Worm (Caenorhabditis elegans) whole organism, early embryonic: Measurements from ENCODE around the gene tat-1.

ENCODE experiments used
- B0310.2 ChIP-seq: sonication (generic microtip); optimal IDR thresholded peaks from 2 replicates; lab custom pipeline; 2016; ENCODE audit warnings: mild to moderate bottlenecking, missing genetic modification characterization, missing compliant biosample characterization
- F13C5.2 ChIP-seq: sonication (generic microtip); optimal IDR thresholded peaks from 2 replicates; lab custom pipeline; 2017; ENCODE audit warnings: mild to moderate bottlenecking, missing genetic modification characterization, inconsistent platforms, missing compliant biosample characterization
- aly-1 ChIP-seq: sonication (generic microtip); optimal IDR thresholded peaks from 2 replicates; lab custom pipeline; 2016; ENCODE audit warnings: missing genetic modification characterization, missing compliant biosample characterization
- ama-1 ChIP-seq: fragments of 150-350 bp; optimal IDR thresholded peaks from 2 replicates; lab custom pipeline; 2014
- ceh-13 ChIP-seq: fragments of 200-800 bp; sonication (Bioruptor generic); optimal IDR thresholded peaks from 2 replicates; lab custom pipeline; 2018; ENCODE audit warnings: mild to moderate bottlenecking, missing genetic modification characterization, missing compliant biosample characterization
- ceh-36 ChIP-seq: sonication (generic microtip); optimal IDR thresholded peaks from 2 replicates; lab custom pipeline; 2016; ENCODE audit warnings: missing genetic modification characterization, inconsistent platforms, missing compliant biosample characterization
- ets-7 ChIP-seq: sonication (generic microtip); optimal IDR thresholded peaks from 2 replicates; lab custom pipeline; 2016; ENCODE audit warnings: missing genotype, missing genetic modification characterization, missing compliant biosample characterization
- flt-1 ChIP-seq: fragments of 200-800 bp; sonication (Bioruptor generic); IDR thresholded peaks from 2 replicates; pipeline ENCODE4 v1.3.6; 2022; ENCODE audit warnings: missing genetic modification characterization, missing compliant biosample characterization
- hmbx-1 ChIP-seq: sonication (generic microtip); optimal IDR thresholded peaks from 2 replicates; lab custom pipeline; 2016; ENCODE audit warnings: mild to moderate bottlenecking, missing genetic modification characterization, missing compliant biosample characterization
- hmg-4 ChIP-seq: fragments of 200-800 bp; sonication (Bioruptor generic); optimal IDR thresholded peaks from 2 replicates; lab custom pipeline; 2018; ENCODE audit warnings: mild to moderate bottlenecking, missing genetic modification characterization, missing compliant biosample characterization
- hnd-1 ChIP-seq: sonication (generic microtip); optimal IDR thresholded peaks from 2 replicates; lab custom pipeline; 2016; ENCODE audit warnings: missing genetic modification characterization, missing compliant biosample characterization
- pes-1 ChIP-seq: fragments of 200-800 bp; sonication (Bioruptor generic); IDR thresholded peaks from 2 replicates; pipeline ENCODE4 v1.3.6; 2022; ENCODE audit warnings: missing genetic modification reagents, missing genetic modification characterization, missing compliant biosample characterization
- scrt-1 ChIP-seq: fragments of 200-800 bp; sonication (Bioruptor generic); IDR thresholded peaks from 2 replicates; pipeline ENCODE4 v1.3.6; 2022; ENCODE audit warnings: missing genetic modification characterization, missing compliant biosample characterization
- sea-1 ChIP-seq: fragments of 200-800 bp; sonication (Bioruptor generic); conservative IDR thresholded peaks from 2 replicates; pipeline ENCODE4 v1.3.6; 2022; ENCODE audit warnings: missing genetic modification characterization, missing compliant biosample characterization
- tbx-11 ChIP-seq: fragments of 200-800 bp; sonication (Bioruptor generic); IDR thresholded peaks from 2 replicates; pipeline ENCODE4 v1.3.6; 2022; ENCODE audit warnings: missing genetic modification characterization, missing compliant biosample characterization
- tbx-37 ChIP-seq: fragments of 200-800 bp; sonication (Bioruptor generic); conservative IDR thresholded peaks from 2 replicates; pipeline ENCODE4 v1.3.6; 2022; ENCODE audit warnings: missing genetic modification reagents, missing genetic modification characterization, missing compliant biosample characterization
- tra-4 ChIP-seq: sonication (generic microtip); optimal IDR thresholded peaks from 2 replicates; lab custom pipeline; 2017; ENCODE audit warnings: missing genetic modification characterization, missing compliant biosample characterization

tat-1 gene

ce11 chrIII:12368462-12369306, 52.8 kb downstream of the tat-1 start, which contains the start of gene his-72:
TSS of gene his-72 (minus strand) at chrIII:12369050.
- peak; percentile 14 for TF ChIP-seq F13C5.2 (tag; lab: Kevin White, UChicago)
- no peak for TF ChIP-seq ceh-13
- TF ChIP-seq hmg-4 (GFP tag; lab: Kevin White, UChicago) = peak; percentile 55
- no peak for TF ChIP-seq tbx-37
- TF ChIP-seq hnd-1 (tag; lab: Kevin White, UChicago) = no peak
- peak; percentile 97 for TF ChIP-seq ama-1 (lab: Kevin White, UChicago)
- peak; percentile 45 for TF ChIP-seq B0310.2
- peak; percentile 57; the same call in 1 of the 2 replicates for TF ChIP-seq pes-1 (GFP tag; lab: Robert Waterston, UW)
- TF ChIP-seq ceh-36 (tag; lab: Kevin White, UChicago) = peak; percentile 16

- no peak for TF ChIP-seq ets-7 (tag; lab: Kevin White, UChicago)
Measured at ce11 chrIII:12367891-12368290, 53.6 kb downstream of the tat-1 start.

ce11 chrIII:12366989-12367557, 54.4 kb downstream of the tat-1 start, which contains the start of gene Y75B8A.33:
TSS of gene Y75B8A.33 (minus strand) at chrIII:12367373.
- TF ChIP-seq aly-1 (tag; lab: Kevin White, UChicago) (no peak), pes-1 (GFP tag; lab: Robert Waterston, UW) (peak; percentile 39; the same call in 1 of the 2 replicates)

ce11 chrIII:12359265-12359664, 62.3 kb downstream of the tat-1 start, which contains the start of gene Y75B8A.34:
TSS of gene Y75B8A.34 (plus strand) at chrIII:12359565.
- TF ChIP-seq aly-1 (tag; lab: Kevin White, UChicago) (no peak), hmbx-1 (tag; lab: Kevin White, UChicago) (no peak), ceh-36 (tag; lab: Kevin White, UChicago) (no peak), ama-1 (lab: Kevin White, UChicago) (no peak), hnd-1 (tag; lab: Kevin White, UChicago) (no peak), B0310.2 (no peak), tbx-37 (no peak), sea-1 (no peak), flt-1 (GFP tag; lab: Robert Waterston, UW) (no peak), ets-7 (tag; lab: Kevin White, UChicago) (no peak), pes-1 (GFP tag; lab: Robert Waterston, UW) (no peak)

DNA sequence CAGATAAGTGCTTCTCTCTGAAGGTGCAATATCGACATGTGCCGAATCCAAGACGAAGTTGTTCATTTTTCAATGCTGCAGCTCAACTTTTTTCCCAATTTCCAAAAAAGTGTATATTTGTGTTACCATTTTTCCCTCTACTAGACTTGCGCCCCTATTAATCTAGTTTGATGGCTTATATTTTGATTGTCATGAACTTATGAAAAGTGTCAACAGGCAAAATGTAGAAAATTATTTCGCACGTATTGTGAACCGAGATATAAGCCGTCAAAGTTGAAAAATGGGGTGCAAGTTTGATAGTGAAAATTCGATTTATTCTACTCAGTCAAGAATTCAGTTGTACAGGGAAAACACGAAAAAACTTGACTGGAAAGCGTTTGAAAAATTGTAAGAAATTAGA, 63.1 kb downstream of the tat-1 start, which contains the start of gene Y75B8A.32:
Gene Y75B8A.32, minus strand, starts transcription at position 101 of the 400 bp plus-strand sequence.
- TF ChIP-seq hmbx-1 (tag; lab: Kevin White, UChicago) = no peak
- TF ChIP-seq ceh-36 (tag; lab: Kevin White, UChicago) = no peak
- no peak for TF ChIP-seq ets-7 (tag; lab: Kevin White, UChicago)
- no peak for TF ChIP-seq tbx-11 (GFP tag; lab: Robert Waterston, UW)
- TF ChIP-seq scrt-1 (GFP tag; lab: Robert Waterston, UW) = no peak
- no peak for TF ChIP-seq sea-1
- no peak for TF ChIP-seq pes-1 (GFP tag; lab: Robert Waterston, UW)
- TF ChIP-seq aly-1 (tag; lab: Kevin White, UChicago) = no peak
- TF ChIP-seq hmg-4 (GFP tag; lab: Kevin White, UChicago) = no peak
- no peak for TF ChIP-seq ama-1 (lab: Kevin White, UChicago)
- no peak for TF ChIP-seq B0310.2
- TF ChIP-seq ceh-13 = no peak
- TF ChIP-seq flt-1 (GFP tag; lab: Robert Waterston, UW) = no peak
- TF ChIP-seq F13C5.2 (tag; lab: Kevin White, UChicago) = no peak
- no peak for TF ChIP-seq tra-4

DNA sequence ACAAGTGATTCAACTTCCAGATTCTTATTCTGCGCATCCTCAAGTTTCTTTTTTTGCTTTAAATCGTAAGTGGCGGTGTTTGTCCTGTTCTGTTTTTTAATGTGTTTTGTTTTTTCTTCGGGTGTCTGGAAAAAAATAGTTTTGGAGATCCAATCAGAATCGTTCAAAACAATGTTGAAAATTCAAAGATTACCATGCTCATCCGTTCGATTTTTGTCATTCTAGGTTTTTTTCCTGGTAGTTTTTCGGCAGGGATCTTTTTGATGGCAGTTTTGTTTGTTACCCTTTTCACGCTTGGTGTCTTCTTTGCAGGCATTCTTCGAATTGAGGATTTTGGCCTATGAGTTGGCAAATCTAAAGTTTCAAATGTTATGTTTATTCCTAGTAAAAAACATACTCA, 64.9 kb downstream of the tat-1 start:
- TF ChIP-seq hmg-4 (GFP tag; lab: Kevin White, UChicago) (no peak), tbx-11 (GFP tag; lab: Robert Waterston, UW) (no peak), ceh-13 (no peak), hnd-1 (tag; lab: Kevin White, UChicago) (no peak), pes-1 (GFP tag; lab: Robert Waterston, UW) (no peak), sea-1 (no peak), ama-1 (lab: Kevin White, UChicago) (no peak)

DNA sequence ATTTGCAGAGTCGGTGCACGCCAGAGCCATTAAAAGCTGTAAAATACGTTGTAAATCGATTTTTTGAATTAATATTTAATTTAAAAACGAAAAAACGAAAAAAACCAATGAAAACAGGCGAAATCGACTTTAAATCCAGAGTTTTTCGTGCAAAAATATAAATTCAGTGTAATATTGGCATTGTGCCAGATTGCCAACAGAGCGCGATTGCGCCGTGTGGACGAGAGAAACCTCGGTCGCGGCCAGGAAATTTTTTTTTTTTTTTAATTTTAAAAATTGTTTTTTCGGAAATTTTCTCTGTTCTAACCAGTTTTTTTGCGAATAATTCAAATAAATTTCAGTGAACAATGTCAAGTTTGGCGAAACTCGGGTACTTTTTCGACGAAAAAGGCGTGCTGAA, 70.2 kb downstream of the tat-1 start, which contains the start of the genes pph-4.1 and Y75B8A.31:
Gene pph-4.1, minus strand, starts transcription at position 36 of the 400 bp plus-strand sequence.
Gene Y75B8A.31, plus strand, starts transcription at position 342 of the 400 bp plus-strand sequence.
- TF ChIP-seq F13C5.2 (tag; lab: Kevin White, UChicago) = peak; percentile 10
- TF ChIP-seq tbx-37 = peak; percentile 87
- 0 out of 2 replicates have a peak, but pooled peaks have one; percentile 13 for TF ChIP-seq scrt-1 (GFP tag; lab: Robert Waterston, UW)
- 0 out of 2 replicates have a peak, but pooled peaks have one; percentile 26 for TF ChIP-seq sea-1
- no peak for TF ChIP-seq ceh-36 (tag; lab: Kevin White, UChicago)
- TF ChIP-seq hmg-4 (GFP tag; lab: Kevin White, UChicago) = no peak
- no peak for TF ChIP-seq aly-1 (tag; lab: Kevin White, UChicago)
- no peak for TF ChIP-seq tra-4
- no peak for TF ChIP-seq ets-7 (tag; lab: Kevin White, UChicago)
- peak; percentile 48; the same call in 1 of the 2 replicates for TF ChIP-seq flt-1 (GFP tag; lab: Robert Waterston, UW)
- no peak for TF ChIP-seq ama-1 (lab: Kevin White, UChicago)
- peak; percentile 52; the same call in 1 of the 2 replicates for TF ChIP-seq tbx-11 (GFP tag; lab: Robert Waterston, UW)
- no peak for TF ChIP-seq hnd-1 (tag; lab: Kevin White, UChicago)
- TF ChIP-seq B0310.2 = no peak
- TF ChIP-seq ceh-13 = peak; percentile 0
- peak; percentile 74 for TF ChIP-seq pes-1 (GFP tag; lab: Robert Waterston, UW)
- TF ChIP-seq hmbx-1 (tag; lab: Kevin White, UChicago) = no peak
